Fruit fly (Drosophila melanogaster): ENCODE measurements around the gene dpr16.

Gene dpr16

DNA sequence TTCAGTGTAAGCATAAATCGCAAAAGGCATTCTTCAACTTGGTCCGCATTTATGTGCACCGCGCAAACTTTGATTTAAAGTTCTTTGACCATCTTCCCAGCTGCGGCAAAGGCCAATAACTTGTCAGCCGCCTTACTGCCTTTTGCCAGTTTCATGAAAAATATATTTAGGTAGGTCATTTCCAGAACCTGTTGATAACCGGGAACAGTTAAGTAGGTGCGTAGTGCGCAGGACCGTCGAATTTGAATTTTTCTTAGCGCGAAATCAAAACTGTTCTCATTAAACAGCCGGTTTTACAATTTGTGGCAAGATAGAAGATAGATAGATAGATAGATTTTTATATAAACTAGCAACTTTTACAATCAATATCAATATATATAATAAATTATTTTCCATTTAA lies 21.3 kb downstream of the dpr16 start:
- TF ChIP-seq Sin3A (optimal IDR thresholded peaks at IDR 0.05) (no peak), psq (optimal IDR thresholded peaks at IDR 0.05) (no peak), h (optimal IDR thresholded peaks at IDR 0.05) (no peak), insv (optimal IDR thresholded peaks at IDR 0.05) (no peak), Myc (optimal IDR thresholded peaks at IDR 0.05) (no peak), ttk (optimal IDR thresholded peaks at IDR 0.05) (no peak)

DNA sequence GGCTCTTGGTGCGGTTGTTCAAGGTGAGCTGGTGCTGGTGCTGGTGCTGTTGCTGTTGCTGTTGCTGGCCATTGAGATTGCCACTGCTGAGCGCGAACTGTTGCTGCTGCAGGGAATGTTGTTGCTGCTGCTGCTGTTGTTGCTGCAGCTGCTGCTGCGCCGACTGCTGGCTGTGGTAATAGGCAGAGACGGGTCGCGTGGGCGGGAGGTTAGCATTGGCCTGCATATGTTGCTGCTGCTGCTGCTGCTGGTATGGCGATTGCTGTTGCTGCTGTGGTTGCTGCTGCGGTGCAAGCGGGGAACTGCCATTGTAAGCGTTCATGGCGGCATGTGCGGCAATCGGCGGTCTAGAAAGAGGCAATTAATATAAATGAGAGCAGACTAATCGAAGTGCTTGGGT lies 25.2 kb downstream of the dpr16 start:
- TF ChIP-seq Sin3A (optimal IDR thresholded peaks at IDR 0.05): no peak
- no peak for TF ChIP-seq h (optimal IDR thresholded peaks at IDR 0.05)
- no peak for TF ChIP-seq insv (optimal IDR thresholded peaks at IDR 0.05)
- TF ChIP-seq ttk (optimal IDR thresholded peaks at IDR 0.05): no peak
- TF ChIP-seq psq (optimal IDR thresholded peaks at IDR 0.05): no peak
- no peak for TF ChIP-seq Myc (optimal IDR thresholded peaks at IDR 0.05)

DNA sequence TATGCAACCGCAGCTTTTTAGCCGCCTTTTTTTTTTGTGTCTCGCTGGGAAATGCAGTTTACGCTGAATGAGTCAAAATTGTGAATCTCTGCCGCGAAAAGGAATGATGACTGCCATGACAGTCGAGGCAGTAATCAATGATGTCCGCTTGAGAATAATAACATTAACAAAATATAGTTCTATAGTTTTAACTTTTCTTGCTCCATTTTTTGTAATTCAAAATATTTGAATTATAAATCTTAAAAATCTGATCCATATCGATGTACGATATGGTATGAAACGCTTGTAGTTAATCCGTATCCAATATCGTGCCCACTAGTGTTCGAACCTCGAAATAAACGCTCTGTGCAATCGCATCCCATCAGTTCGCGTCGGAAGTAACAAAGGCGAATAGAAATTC lies 37.1 kb downstream of the dpr16 start:
- TF ChIP-seq ttk (optimal IDR thresholded peaks at IDR 0.05) (no peak), Sin3A (optimal IDR thresholded peaks at IDR 0.05) (no peak), h (optimal IDR thresholded peaks at IDR 0.05) (no peak), psq (optimal IDR thresholded peaks at IDR 0.05) (no peak), insv (optimal IDR thresholded peaks at IDR 0.05) (no peak), Myc (optimal IDR thresholded peaks at IDR 0.05) (no peak)

DNA sequence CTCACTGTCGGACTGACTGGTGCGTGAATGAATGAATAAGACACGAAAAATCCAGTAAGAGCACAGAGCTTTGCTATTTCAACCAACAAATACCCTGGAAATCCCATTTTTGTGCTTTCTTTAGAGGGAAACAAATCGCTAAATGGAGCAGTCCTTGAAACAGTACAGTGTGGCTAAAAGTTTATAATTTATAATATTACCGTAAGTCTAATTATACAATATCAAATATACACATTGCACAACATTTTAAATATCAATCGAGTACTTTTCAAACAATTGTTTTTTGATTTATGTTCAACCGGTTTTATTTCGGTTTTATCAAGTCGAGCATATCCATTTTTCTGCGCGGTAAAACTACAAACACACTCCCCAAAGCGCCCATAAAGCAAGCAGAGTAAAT lies 42.6 kb downstream of the dpr16 start:
- TF ChIP-seq h (optimal IDR thresholded peaks at IDR 0.05) (no peak), Sin3A (optimal IDR thresholded peaks at IDR 0.05) (no peak), ttk (optimal IDR thresholded peaks at IDR 0.05) (no peak), Myc (optimal IDR thresholded peaks at IDR 0.05) (no peak), insv (optimal IDR thresholded peaks at IDR 0.05) (no peak), psq (optimal IDR thresholded peaks at IDR 0.05) (no peak)

DNA sequence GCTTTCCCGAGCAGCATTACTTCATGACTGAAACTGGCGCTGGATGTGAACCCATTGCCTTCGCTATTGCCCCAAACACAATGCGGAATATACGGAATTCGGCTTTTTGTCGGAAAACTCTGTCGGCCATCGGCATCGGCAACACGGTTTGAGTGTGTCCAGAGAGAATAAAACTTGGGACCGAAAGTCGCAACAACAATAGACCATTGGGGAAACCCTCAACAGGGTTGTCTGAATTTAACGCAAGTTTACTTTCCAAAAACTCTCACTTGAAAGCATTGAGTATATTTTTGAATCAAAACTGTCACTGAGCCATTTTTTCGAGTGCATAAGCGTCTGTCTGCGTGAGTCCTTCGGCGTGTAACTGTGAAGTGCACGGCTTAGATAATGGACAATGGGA lies 47.6 kb downstream of the dpr16 start:
- TF ChIP-seq Myc (optimal IDR thresholded peaks at IDR 0.05) (no peak), ttk (optimal IDR thresholded peaks at IDR 0.05) (no peak), psq (optimal IDR thresholded peaks at IDR 0.05) (no peak), insv (optimal IDR thresholded peaks at IDR 0.05) (no peak), h (optimal IDR thresholded peaks at IDR 0.05) (no peak), Sin3A (optimal IDR thresholded peaks at IDR 0.05) (no peak)

DNA sequence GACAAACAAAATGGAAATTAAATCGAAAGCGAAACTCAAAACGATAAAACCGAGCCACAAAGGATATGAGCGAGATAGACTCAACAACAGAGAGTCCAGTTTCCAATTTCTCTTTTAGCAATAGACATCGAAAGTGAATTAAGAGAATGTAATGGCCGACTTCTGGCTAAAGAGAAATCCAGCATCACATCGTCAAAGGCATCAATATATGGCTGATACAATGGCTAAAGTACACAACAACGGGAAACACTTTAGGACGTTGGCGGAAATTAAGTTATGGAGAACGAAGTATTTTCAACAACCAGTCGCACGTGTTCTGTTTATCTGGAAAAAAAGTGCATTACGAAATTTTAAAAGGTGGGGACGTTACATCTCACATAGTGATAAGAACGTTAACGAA lies 48.9 kb downstream of the dpr16 start:
- TF ChIP-seq psq (optimal IDR thresholded peaks at IDR 0.05) (no peak), ttk (optimal IDR thresholded peaks at IDR 0.05) (no peak), Sin3A (optimal IDR thresholded peaks at IDR 0.05) (no peak), h (optimal IDR thresholded peaks at IDR 0.05) (no peak), insv (optimal IDR thresholded peaks at IDR 0.05) (no peak), Myc (optimal IDR thresholded peaks at IDR 0.05) (no peak)

DNA sequence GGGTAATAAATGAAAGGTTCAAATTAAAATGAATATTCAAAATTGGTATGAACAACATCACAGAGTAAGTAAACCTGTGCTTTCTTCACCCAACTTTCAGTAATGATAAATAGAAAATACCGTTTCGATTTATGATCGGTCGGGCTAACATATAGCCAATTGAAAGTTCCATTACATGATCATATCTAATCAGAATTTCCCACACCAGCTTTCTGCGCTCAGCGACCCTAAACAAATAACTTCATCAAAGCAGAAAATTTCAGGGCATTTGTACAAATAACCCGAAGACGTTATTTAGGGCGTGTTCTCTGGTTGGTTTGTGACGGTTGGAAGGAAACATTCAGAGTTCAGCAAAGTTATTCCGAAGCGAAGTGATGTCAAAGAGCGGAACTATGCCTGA lies 53.1 kb downstream of the dpr16 start:
- TF ChIP-seq Myc (optimal IDR thresholded peaks at IDR 0.05) (no peak), insv (optimal IDR thresholded peaks at IDR 0.05) (no peak), psq (optimal IDR thresholded peaks at IDR 0.05) (no peak), h (optimal IDR thresholded peaks at IDR 0.05) (no peak), ttk (optimal IDR thresholded peaks at IDR 0.05) (no peak), Sin3A (optimal IDR thresholded peaks at IDR 0.05) (no peak)

DNA sequence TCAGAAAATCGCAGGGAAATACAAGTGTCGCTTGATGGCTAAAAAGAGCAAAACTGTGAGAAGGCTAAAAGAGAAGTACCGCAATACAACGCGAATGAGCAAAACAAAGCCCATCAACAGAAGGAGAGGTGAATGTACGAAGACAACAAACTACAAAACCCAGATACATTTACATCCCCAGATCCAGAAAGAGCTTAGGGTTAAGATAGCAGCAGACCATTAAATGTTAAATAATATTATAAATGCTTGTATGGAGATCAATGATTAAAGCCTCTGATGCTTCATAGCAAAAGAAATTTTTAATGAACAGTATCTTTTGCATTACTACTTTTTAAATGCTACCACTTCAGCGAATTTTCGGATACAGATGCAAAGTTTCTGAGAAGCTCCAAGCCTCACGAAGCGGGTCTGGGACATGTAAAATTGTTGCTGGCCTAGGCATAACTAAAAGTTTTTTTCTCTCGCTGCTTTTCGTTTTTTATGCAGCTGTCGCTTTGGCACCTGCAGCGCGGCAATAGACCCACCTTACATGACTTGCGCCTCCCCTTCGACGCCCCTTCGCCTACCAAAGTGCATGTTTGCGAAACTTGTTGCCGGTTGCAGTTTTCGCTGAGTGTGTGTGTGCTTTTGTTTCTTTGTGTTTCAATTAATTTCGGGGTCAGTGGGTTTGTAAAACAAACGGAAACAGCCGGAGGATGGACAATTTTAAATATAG lies 54.8 kb downstream of the dpr16 start:
- no peak for TF ChIP-seq h (optimal IDR thresholded peaks at IDR 0.05)
- TF ChIP-seq Sin3A (optimal IDR thresholded peaks at IDR 0.05): no peak
- TF ChIP-seq psq (optimal IDR thresholded peaks at IDR 0.05): no peak
- TF ChIP-seq ttk (optimal IDR thresholded peaks at IDR 0.05): no peak
- no peak for TF ChIP-seq insv (optimal IDR thresholded peaks at IDR 0.05)
- no peak for TF ChIP-seq Myc (optimal IDR thresholded peaks at IDR 0.05)

DNA sequence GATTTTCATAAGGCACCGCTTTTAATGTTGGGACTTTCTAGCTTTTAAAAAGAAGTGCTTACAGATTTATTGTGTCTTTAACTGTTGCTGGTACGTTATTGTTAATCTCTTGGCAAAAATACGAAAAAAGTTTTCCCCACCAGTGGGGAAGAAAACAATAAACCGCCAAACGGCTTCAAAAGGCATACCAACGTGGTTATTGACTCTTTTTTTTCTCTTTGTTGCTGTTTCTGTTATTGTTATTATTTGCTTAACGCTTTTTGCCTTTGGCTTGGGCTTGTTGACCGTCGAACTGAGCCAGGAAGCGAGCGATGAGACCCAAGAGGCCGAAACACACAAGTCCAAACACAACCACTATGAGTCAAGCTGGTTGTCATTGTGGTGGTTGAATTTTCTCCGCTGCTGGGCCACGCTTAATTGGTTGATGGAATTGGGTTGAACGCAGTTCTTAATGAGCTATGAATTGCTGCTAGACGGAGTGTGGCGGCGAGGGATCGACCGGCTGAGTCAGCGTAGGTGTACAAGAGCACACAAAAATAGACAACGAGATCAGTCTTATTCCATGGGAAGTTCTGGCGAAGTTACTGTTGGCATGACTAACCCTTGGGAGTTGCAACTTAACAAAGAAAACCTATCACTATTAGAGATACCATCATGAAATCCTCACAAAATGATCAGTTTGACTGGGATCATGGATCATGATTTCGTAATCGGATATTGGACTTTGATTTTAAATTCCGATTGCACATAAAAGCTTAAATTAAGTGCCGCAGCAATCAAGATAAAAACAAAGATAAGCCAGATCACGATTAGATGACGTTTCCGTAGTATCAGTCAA lies 56.8 kb downstream of the dpr16 start:
- no peak for TF ChIP-seq insv (optimal IDR thresholded peaks at IDR 0.05)
- no peak for TF ChIP-seq psq (optimal IDR thresholded peaks at IDR 0.05)
- TF ChIP-seq Sin3A (optimal IDR thresholded peaks at IDR 0.05): no peak
- TF ChIP-seq h (optimal IDR thresholded peaks at IDR 0.05): no peak
- no peak for TF ChIP-seq ttk (optimal IDR thresholded peaks at IDR 0.05)
- no peak for TF ChIP-seq Myc (optimal IDR thresholded peaks at IDR 0.05)

DNA sequence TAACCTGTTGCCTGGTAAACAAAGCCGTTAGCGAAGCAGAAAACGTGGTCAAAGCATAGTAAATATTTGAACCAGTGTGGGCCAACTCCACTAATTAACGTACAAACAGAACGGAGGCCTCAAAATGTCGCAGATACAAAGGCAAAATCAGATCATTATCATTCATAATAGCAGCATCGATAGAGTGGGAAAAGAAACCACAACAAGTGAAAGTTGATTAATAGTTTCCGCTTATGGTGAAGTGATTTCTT lies 57.3 kb downstream of the dpr16 start:
- TF ChIP-seq insv (optimal IDR thresholded peaks at IDR 0.05) (no peak), Myc (optimal IDR thresholded peaks at IDR 0.05) (no peak), h (optimal IDR thresholded peaks at IDR 0.05) (no peak), ttk (optimal IDR thresholded peaks at IDR 0.05) (no peak)

DNA sequence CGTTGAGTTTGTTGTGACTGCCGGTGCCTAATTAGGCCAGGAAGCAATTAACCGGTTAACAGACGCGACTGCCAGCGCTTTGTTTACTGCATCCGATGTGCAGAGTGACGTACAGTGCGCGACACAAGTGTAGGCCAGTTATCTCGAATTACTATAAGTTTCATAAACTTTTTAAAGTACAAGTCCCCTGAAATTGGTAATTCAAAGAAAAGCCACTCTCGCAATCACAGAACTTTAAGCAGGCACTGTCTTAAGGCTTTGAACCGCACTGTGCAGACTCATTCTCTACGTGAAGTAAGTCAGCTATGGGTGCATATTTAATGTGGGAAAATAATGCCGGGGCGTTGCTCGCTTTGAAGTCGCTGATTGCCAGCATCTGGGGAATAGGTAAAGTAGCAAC lies 58.8 kb downstream of the dpr16 start:
- no peak for TF ChIP-seq insv (optimal IDR thresholded peaks at IDR 0.05)
- TF ChIP-seq Sin3A (optimal IDR thresholded peaks at IDR 0.05): no peak
- TF ChIP-seq h (optimal IDR thresholded peaks at IDR 0.05): no peak
- TF ChIP-seq psq (optimal IDR thresholded peaks at IDR 0.05): no peak
- no peak for TF ChIP-seq ttk (optimal IDR thresholded peaks at IDR 0.05)

DNA sequence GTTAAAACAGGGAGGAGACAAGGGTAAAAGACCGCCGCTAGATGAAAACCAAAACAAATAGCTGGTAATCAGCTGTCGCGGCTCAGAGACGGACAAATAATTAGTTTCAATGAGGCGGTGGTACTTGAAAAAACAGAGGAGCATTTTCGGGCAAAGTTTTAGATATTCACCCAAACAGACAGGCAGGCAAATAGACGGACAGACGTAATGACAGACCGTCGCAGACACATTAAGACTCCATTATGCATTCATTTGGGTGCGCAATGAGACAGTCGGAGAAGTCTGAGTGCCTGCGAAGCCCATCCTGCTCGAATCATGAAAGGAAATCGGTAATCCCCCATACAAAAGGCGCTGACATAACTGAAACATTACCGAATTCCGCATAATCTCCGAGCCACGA lies 60.7 kb downstream of the dpr16 start:
- no peak for TF ChIP-seq Myc (optimal IDR thresholded peaks at IDR 0.05)
- TF ChIP-seq psq (optimal IDR thresholded peaks at IDR 0.05): no peak
- no peak for TF ChIP-seq insv (optimal IDR thresholded peaks at IDR 0.05)
- no peak for TF ChIP-seq h (optimal IDR thresholded peaks at IDR 0.05)
- no peak for TF ChIP-seq Sin3A (optimal IDR thresholded peaks at IDR 0.05)
- no peak for TF ChIP-seq ttk (optimal IDR thresholded peaks at IDR 0.05)

All from Kc167 (cell line).